Fruit fly (Drosophila melanogaster): ENCODE measurements around the gene CG15169.

The CG15169 gene

dm6 chr2L:18974063-18974779 lies 16.6 kb upstream of the CG15169 start, which contains the start of the genes L2HGDH and CG10431 (continued):
- TF ChIP-seq nerfin-2 (GFP tag; IDR thresholded peaks at IDR 0.05; ENCODE audit: partially characterized antibody) = no peak
- TF ChIP-seq ERR (GFP tag; optimal IDR thresholded peaks at IDR 0.05) = peak; percentile 99
- TF ChIP-seq CG6254 (GFP tag; optimal IDR thresholded peaks at IDR 0.05) = peak; percentile 34
- peak; percentile 21 for TF ChIP-seq mam (GFP tag; optimal IDR thresholded peaks at IDR 0.05)
- peak; percentile 85 for TF ChIP-seq CG12391 (tag; optimal IDR thresholded peaks at IDR 0.05)
- peak; percentile 56; the same call in 1 of the 2 replicates for TF ChIP-seq Atf6 (GFP tag; IDR thresholded peaks at IDR 0.05)
- TF ChIP-seq CG4730 (GFP tag; IDR thresholded peaks at IDR 0.05) = no peak
- TF ChIP-seq p53 (GFP tag; optimal IDR thresholded peaks at IDR 0.05) = no peak
- 0 out of 2 replicates have a peak, but pooled peaks have one; percentile 4 for TF ChIP-seq wdn (GFP tag; IDR thresholded peaks at IDR 0.05)
- TF ChIP-seq gsb-n (tag; optimal IDR thresholded peaks at IDR 0.05) = peak; percentile 88
- peak in 1 of 2 experiments; percentile 3 for TF ChIP-seq Eip74EF (GFP tag; optimal IDR thresholded peaks at IDR 0.05)
- TF ChIP-seq fru (optimal IDR thresholded peaks at IDR 0.05) = no peak
- 0 out of 2 replicates have a peak, but pooled peaks have one; percentile 19 for TF ChIP-seq CG4360 (GFP tag; IDR thresholded peaks at IDR 0.05)
- TF ChIP-seq stc (GFP tag; IDR thresholded peaks at IDR 0.05) = peak; percentile 30; the same call in 1 of the 2 replicates
- TF ChIP-seq CG9609 (GFP tag; optimal IDR thresholded peaks at IDR 0.05) = no peak
- TF ChIP-seq trh (GFP tag; optimal IDR thresholded peaks at IDR 0.05) = no peak
- no peak for TF ChIP-seq CG6683 (GFP tag; optimal IDR thresholded peaks at IDR 0.05)
- peak; percentile 66 for TF ChIP-seq Sox100B (GFP tag; optimal IDR thresholded peaks at IDR 0.05)
- TF ChIP-seq CG2875 (GFP tag; optimal IDR thresholded peaks at IDR 0.05) = peak; percentile 27
- peak; percentile 28 for TF ChIP-seq salm (tag; optimal IDR thresholded peaks at IDR 0.05)
- TF ChIP-seq CG10543 (GFP tag; optimal IDR thresholded peaks at IDR 0.05) = peak; percentile 92
- TF ChIP-seq Rx (GFP tag; IDR thresholded peaks at IDR 0.05) = no peak
- peak; percentile 40 for TF ChIP-seq tio (GFP tag; optimal IDR thresholded peaks at IDR 0.05)
- no peak for TF ChIP-seq dati (GFP tag; IDR thresholded peaks at IDR 0.05)
- no peak for TF ChIP-seq HLHmδ (GFP tag; optimal IDR thresholded peaks at IDR 0.05)
- TF ChIP-seq Sry-δ (GFP tag; optimal IDR thresholded peaks at IDR 0.05) = peak; percentile 35
- no peak for TF ChIP-seq CG11456 (GFP tag; IDR thresholded peaks at IDR 0.05)
- TF ChIP-seq wek (GFP tag; optimal IDR thresholded peaks at IDR 0.05) = peak; percentile 3
- no peak for TF ChIP-seq CG3163 (GFP tag; optimal IDR thresholded peaks at IDR 0.05)
- TF ChIP-seq CG12299 (tag; optimal IDR thresholded peaks at IDR 0.05) = peak; percentile 65
- no peak for TF ChIP-seq pan (optimal IDR thresholded peaks at IDR 0.05)
- TF ChIP-seq pan (GFP tag; optimal IDR thresholded peaks at IDR 0.05 in 1 of 2, IDR thresholded peaks at IDR 0.05 in 1 of 2) = peak in 1 of 2 experiments; percentile 19
- no peak for TF ChIP-seq pita (GFP tag; optimal IDR thresholded peaks at IDR 0.05)
- TF ChIP-seq crp (GFP tag; optimal IDR thresholded peaks at IDR 0.05) = peak; percentile 71 to 97
- no peak for TF ChIP-seq luna (GFP tag; optimal IDR thresholded peaks at IDR 0.05)
- TF ChIP-seq CG8924 (tag; optimal IDR thresholded peaks at IDR 0.05) = peak; percentile 85
- peak; percentile 39; the same call in 1 of the 2 replicates for TF ChIP-seq seq (GFP tag; IDR thresholded peaks at IDR 0.05)
- no peak for TF ChIP-seq CG10321 (GFP tag; IDR thresholded peaks at IDR 0.05)
- no peak for TF ChIP-seq CG4282 (GFP tag; optimal IDR thresholded peaks at IDR 0.05)
- peak; percentile 38; the same call in 1 of the 4 replicates for TF ChIP-seq Dll (GFP tag; IDR thresholded peaks at IDR 0.05; ENCODE audit: partially characterized antibody)
- TF ChIP-seq Stat92E (GFP tag; optimal IDR thresholded peaks at IDR 0.05) = no peak
- TF ChIP-seq run (tag; optimal IDR thresholded peaks at IDR 0.05) = peak; percentile 3
- peak; percentile 60 for TF ChIP-seq Ptx1 (GFP tag; IDR thresholded peaks at IDR 0.05)
- TF ChIP-seq Ada2b (GFP tag; IDR thresholded peaks at IDR 0.05) = no peak
- TF ChIP-seq ap (GFP tag; IDR thresholded peaks at IDR 0.05) = no peak
- TF ChIP-seq CG18599 (GFP tag; optimal IDR thresholded peaks at IDR 0.05) = peak; percentile 76
- TF ChIP-seq nau (GFP tag; optimal IDR thresholded peaks at IDR 0.05) = no peak
- TF ChIP-seq CG11504 (tag; optimal IDR thresholded peaks at IDR 0.05) = no peak
- peak; percentile 46 for TF ChIP-seq Bdp1 (GFP tag; optimal IDR thresholded peaks at IDR 0.05)

Measured in whole organism, embryonic.